Worm (Caenorhabditis elegans) whole organism, L3 larva: ENCODE measurements around the gene dhs-16.

Experiments used
- R02D3.7 ChIP-seq: fragments of 150-350 bp; optimal IDR thresholded peaks from 2 replicates; lab custom pipeline; 2014; ENCODE audit warnings: missing biosample characterization, missing genetic modification characterization
- ZK546.5 ChIP-seq: sonication (generic microtip); optimal IDR thresholded peaks from 2 replicates; lab custom pipeline; 2017; ENCODE audit warnings: missing biosample characterization, missing genetic modification characterization
- aly-2 ChIP-seq: fragments of 150-350 bp; optimal IDR thresholded peaks from 2 replicates; lab custom pipeline; 2014; ENCODE audit warnings: missing biosample characterization, missing genetic modification characterization
- ceh-16 ChIP-seq: sonication (generic microtip); optimal IDR thresholded peaks from 2 replicates; lab custom pipeline; 2017; ENCODE audit warnings: missing biosample characterization, missing genetic modification characterization
- ceh-28 ChIP-seq: fragments of 150-350 bp; optimal IDR thresholded peaks from 2 replicates; lab custom pipeline; 2014; ENCODE audit warnings: missing biosample characterization, missing genetic modification reagents, missing genetic modification characterization
- ceh-82 ChIP-seq: fragments of 150-350 bp; optimal IDR thresholded peaks from 2 replicates; lab custom pipeline; 2014; ENCODE audit warnings: missing biosample characterization, missing genetic modification characterization
- ceh-9 ChIP-seq: sonication (generic microtip); optimal IDR thresholded peaks from 2 replicates; lab custom pipeline; 2018; ENCODE audit warnings: missing biosample characterization, missing genetic modification characterization
- egl-27 ChIP-seq: sonication (generic microtip); optimal IDR thresholded peaks from 4 replicates; lab custom pipeline; 2017; ENCODE audit warnings: missing biosample characterization, missing genetic modification reagents, missing genetic modification characterization
- egl-5 ChIP-seq: fragments of 150-350 bp; optimal IDR thresholded peaks from 2 replicates; lab custom pipeline; 2017; ENCODE audit warnings: missing biosample characterization, missing genetic modification reagents, missing genetic modification characterization, inconsistent platforms
- elt-1 ChIP-seq: fragments of 150-350 bp; optimal IDR thresholded peaks from 2 replicates; lab custom pipeline; 2014; ENCODE audit warnings: missing biosample characterization, missing genetic modification characterization
- elt-2 ChIP-seq: sonication (generic microtip); optimal IDR thresholded peaks from 2 replicates; lab custom pipeline; 2016; ENCODE audit warnings: missing genetic modification reagents, mild to moderate bottlenecking, missing genetic modification characterization, missing compliant biosample characterization
- elt-3 ChIP-seq, 3 experiments: fragments of 150-350 bp in 1 of 3; sonication (generic microtip) in 2 of 3; optimal IDR thresholded peaks; 2 replicates in 2 of 3; 4 replicates in 1 of 3; lab custom pipeline; 2014 to 2017; ENCODE audit warnings: missing biosample characterization in 3 of 3, missing genetic modification characterization in 3 of 3
- eor-1 ChIP-seq, 2 experiments: fragments of 150-350 bp; optimal IDR thresholded peaks; 2 replicates each; lab custom pipeline; 2014 to 2018; ENCODE audit warnings: missing biosample characterization in 2 of 2, missing genetic modification characterization in 2 of 2
- fkh-10 ChIP-seq: sonication (generic microtip); optimal IDR thresholded peaks from 2 replicates; lab custom pipeline; 2017; ENCODE audit warnings: missing biosample characterization, missing genetic modification reagents, missing genetic modification characterization
- fkh-2 ChIP-seq: fragments of 150-350 bp; optimal IDR thresholded peaks from 2 replicates; lab custom pipeline; 2014; ENCODE audit warnings: missing biosample characterization, missing genetic modification reagents, missing genetic modification characterization
- fos-1 ChIP-seq: fragments of 150-350 bp; optimal IDR thresholded peaks from 2 replicates; lab custom pipeline; 2014; ENCODE audit warnings: missing biosample characterization, missing genetic modification characterization
- hmg-11 ChIP-seq: sonication (generic microtip); optimal IDR thresholded peaks from 2 replicates; lab custom pipeline; 2016; ENCODE audit warnings: missing genetic modification characterization, missing compliant biosample characterization
- jun-1 ChIP-seq: fragments of 150-350 bp; optimal IDR thresholded peaks from 2 replicates; lab custom pipeline; 2014; ENCODE audit warnings: missing biosample characterization, missing genetic modification reagents, missing genetic modification characterization
- lin-15B ChIP-seq: fragments of 150-350 bp; optimal IDR thresholded peaks from 2 replicates; lab custom pipeline; 2014; ENCODE audit warnings: missing biosample characterization, missing genetic modification characterization
- lin-39 ChIP-seq: fragments of 150-350 bp; optimal IDR thresholded peaks from 2 replicates; lab custom pipeline; 2018; ENCODE audit warnings: missing biosample characterization, missing genetic modification reagents, missing genetic modification characterization
- lsy-12 ChIP-seq: sonication (generic microtip); optimal IDR thresholded peaks from 2 replicates; lab custom pipeline; 2016; ENCODE audit warnings: mild to moderate bottlenecking, missing genetic modification characterization, missing compliant biosample characterization
- mdl-1 ChIP-seq: fragments of 150-350 bp; optimal IDR thresholded peaks from 2 replicates; lab custom pipeline; 2014; ENCODE audit warnings: missing biosample characterization, missing genetic modification characterization
- mml-1 ChIP-seq: fragments of 150-350 bp; sonication (generic microtip); optimal IDR thresholded peaks from 3 replicates; lab custom pipeline; 2014; ENCODE audit warnings: missing biosample characterization, missing genetic modification characterization
- nfya-1 ChIP-seq: sonication (generic microtip); optimal IDR thresholded peaks from 2 replicates; lab custom pipeline; 2017; ENCODE audit warnings: missing genetic modification characterization, mild to moderate bottlenecking, missing compliant biosample characterization, antibody characterized with exemption, moderate library complexity; ENCODE audit not compliant: insufficient read depth
- nhr-11 ChIP-seq: fragments of 150-350 bp; optimal IDR thresholded peaks from 2 replicates; lab custom pipeline; 2014; ENCODE audit warnings: missing biosample characterization, missing genetic modification characterization
- nhr-12 ChIP-seq: fragments of 150-350 bp; optimal IDR thresholded peaks from 2 replicates; lab custom pipeline; 2014; ENCODE audit warnings: missing biosample characterization, missing genetic modification characterization
- nhr-23 ChIP-seq: fragments of 150-350 bp; optimal IDR thresholded peaks from 2 replicates; lab custom pipeline; 2014; ENCODE audit warnings: missing biosample characterization, missing genetic modification reagents, missing genetic modification characterization
- nhr-237 ChIP-seq: fragments of 150-350 bp; optimal IDR thresholded peaks from 2 replicates; lab custom pipeline; 2014; ENCODE audit warnings: missing biosample characterization, missing genetic modification characterization
- nhr-28 ChIP-seq: fragments of 150-350 bp; optimal IDR thresholded peaks from 2 replicates; lab custom pipeline; 2014; ENCODE audit warnings: missing biosample characterization, missing genetic modification characterization
- nhr-43 ChIP-seq: sonication (generic microtip); optimal IDR thresholded peaks from 2 replicates; lab custom pipeline; 2016; ENCODE audit warnings: mild to moderate bottlenecking, missing genetic modification characterization, missing compliant biosample characterization; ENCODE audit not compliant: poor library complexity, severe bottlenecking
- nhr-67 ChIP-seq: fragments of 150-350 bp; optimal IDR thresholded peaks from 2 replicates; lab custom pipeline; 2014; ENCODE audit warnings: missing biosample characterization, missing genetic modification characterization
- nhr-77 ChIP-seq: fragments of 150-350 bp; optimal IDR thresholded peaks from 2 replicates; lab custom pipeline; 2014; ENCODE audit warnings: missing biosample characterization, missing genetic modification characterization
- pqm-1 ChIP-seq: fragments of 150-350 bp; optimal IDR thresholded peaks from 2 replicates; lab custom pipeline; 2017; ENCODE audit warnings: missing biosample characterization, missing genetic modification characterization, inconsistent platforms
- sea-2 ChIP-seq: fragments of 150-350 bp; sonication (generic microtip); optimal IDR thresholded peaks from 4 replicates; lab custom pipeline; 2014; ENCODE audit warnings: missing biosample characterization, missing genetic modification reagents, missing genetic modification characterization
- skn-1 ChIP-seq: fragments of 150-350 bp; optimal IDR thresholded peaks from 2 replicates; lab custom pipeline; 2014; ENCODE audit warnings: missing biosample characterization, missing genetic modification characterization
- snpc-4 ChIP-seq: fragments of 150-350 bp; optimal IDR thresholded peaks from 2 replicates; lab custom pipeline; 2014; ENCODE audit warnings: missing biosample characterization, missing genetic modification characterization
- tbx-2 ChIP-seq: sonication (generic microtip); optimal IDR thresholded peaks from 2 replicates; lab custom pipeline; 2016; ENCODE audit warnings: mild to moderate bottlenecking, missing genetic modification characterization, missing compliant biosample characterization
- unc-62 ChIP-seq: fragments of 150-350 bp; sonication (generic microtip); optimal IDR thresholded peaks from 4 replicates; lab custom pipeline; 2014; ENCODE audit warnings: missing biosample characterization, missing genetic modification reagents, missing genetic modification characterization
- zag-1 ChIP-seq: fragments of 150-350 bp; optimal IDR thresholded peaks from 2 replicates; lab custom pipeline; 2014; ENCODE audit warnings: missing biosample characterization, missing genetic modification characterization
- ztf-11 ChIP-seq: fragments of 150-350 bp; optimal IDR thresholded peaks from 2 replicates; lab custom pipeline; 2014; ENCODE audit warnings: missing biosample characterization, missing genetic modification characterization
- ztf-4 ChIP-seq: fragments of 150-350 bp; optimal IDR thresholded peaks from 2 replicates; lab custom pipeline; 2014; ENCODE audit warnings: missing biosample characterization, missing genetic modification characterization

dhs-16 gene

ce11 chrV:5954747-5955146 lies 28.8 kb upstream of the dhs-16 start, which contains the start of gene M03F8.6:
Gene M03F8.6, minus strand, starts transcription at chrV:5954847.
- no peak for TF ChIP-seq nhr-23 (tag; lab: Kevin White, UChicago)
- TF ChIP-seq snpc-4 (tag; lab: Kevin White, UChicago), result no peak
- TF ChIP-seq ceh-16 (tag; lab: Kevin White, UChicago), result no peak
- no peak for TF ChIP-seq nhr-77 (tag; lab: Kevin White, UChicago)
- TF ChIP-seq pqm-1 (tag; lab: Kevin White, UChicago), result no peak
- TF ChIP-seq ZK546.5 (tag; lab: Kevin White, UChicago), result no peak
- TF ChIP-seq R02D3.7 (tag; lab: Kevin White, UChicago), result no peak
- no peak for TF ChIP-seq unc-62
- TF ChIP-seq aly-2, result no peak

DNA sequence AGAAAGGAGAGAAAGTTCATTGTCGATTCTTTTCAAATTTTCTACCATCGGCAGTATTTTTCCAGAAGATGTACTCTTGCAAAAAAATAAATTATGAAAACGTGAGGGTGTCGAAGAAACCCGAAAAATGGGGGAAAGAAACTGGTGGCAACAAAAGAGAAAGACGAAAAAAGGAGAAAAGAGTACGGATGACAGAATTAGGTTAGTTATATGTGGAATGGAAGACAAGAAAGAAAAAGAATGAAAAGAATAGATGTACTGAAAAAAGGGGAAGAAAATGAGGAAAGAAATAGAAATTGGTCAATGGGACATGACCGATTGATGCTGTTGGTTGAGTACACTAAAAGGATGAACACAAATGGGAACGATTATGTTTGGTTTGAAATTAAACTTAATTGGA lies 27.9 kb upstream of the dhs-16 start:
- TF ChIP-seq ceh-9 (tag; lab: Kevin White, UChicago) (no peak), pqm-1 (tag; lab: Kevin White, UChicago) (no peak), ceh-16 (tag; lab: Kevin White, UChicago) (no peak), jun-1 (tag; lab: Kevin White, UChicago) (no peak), aly-2 (no peak), ceh-82 (tag; lab: Kevin White, UChicago) (no peak), nhr-77 (tag; lab: Kevin White, UChicago) (no peak), zag-1 (tag; lab: Kevin White, UChicago) (no peak), elt-1 (tag; lab: Kevin White, UChicago) (no peak), egl-5 (tag; lab: Kevin White, UChicago) (no peak)

DNA sequence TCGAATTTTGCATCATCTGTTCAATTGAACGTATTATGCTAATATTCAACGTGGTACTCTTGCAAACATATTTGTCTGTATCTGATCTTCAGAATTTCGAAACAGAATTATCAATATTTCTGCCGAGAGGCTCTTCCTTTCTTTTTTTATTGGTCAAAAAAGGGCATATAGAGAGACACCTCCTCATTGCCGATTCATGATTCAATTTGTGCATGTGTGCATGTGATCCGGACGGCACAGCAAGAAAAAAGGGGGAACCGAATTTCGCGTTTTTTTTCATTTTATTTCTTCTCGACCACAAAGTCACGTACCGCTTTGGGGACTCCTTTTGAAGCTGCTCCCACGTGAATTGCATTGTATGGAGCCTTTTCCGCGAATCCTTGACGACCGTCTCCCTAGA lies 22.0 kb upstream of the dhs-16 start, which contains the start of gene mcp-1:
mcp-1 (plus strand) TSS at position 292 of the 400 bp plus-strand sequence.
- TF ChIP-seq fkh-10 (GFP tag; lab: Kevin White, UChicago), result peak; percentile 83
- TF ChIP-seq nfya-1 (tag; lab: Kevin White, UChicago), result peak; percentile 26
- TF ChIP-seq nhr-12, result no peak
- TF ChIP-seq, all 47 proteins: peak for 2

DNA sequence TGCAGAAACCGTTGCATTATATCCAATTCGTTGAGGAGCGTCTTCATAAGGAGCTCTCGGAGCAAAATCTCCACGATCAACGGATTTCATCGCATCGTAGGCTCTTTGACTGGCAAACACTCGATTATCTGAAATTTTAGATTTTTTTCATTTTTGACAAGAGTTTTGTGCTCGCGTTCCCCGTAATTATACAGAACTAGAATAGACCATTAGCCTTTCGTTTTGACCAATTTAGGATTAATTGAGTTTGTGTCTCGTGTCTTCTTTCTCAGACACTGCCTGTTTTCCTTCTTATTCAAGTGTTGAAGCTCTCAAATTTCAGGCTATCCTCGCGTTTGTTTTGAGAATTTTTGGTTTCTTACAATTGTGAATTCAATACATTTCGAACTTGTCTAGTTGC lies 20.5 kb upstream of the dhs-16 start:
- TF ChIP-seq ceh-28 (tag; lab: Kevin White, UChicago) (no peak), nhr-67 (no peak), ceh-82 (tag; lab: Kevin White, UChicago) (no peak), lsy-12 (tag; lab: Kevin White, UChicago) (no peak), elt-2 (tag; lab: Kevin White, UChicago) (no peak), skn-1 (tag; lab: Kevin White, UChicago) (no peak), egl-27 (tag; lab: Kevin White, UChicago) (no peak), ztf-4 (tag; lab: Kevin White, UChicago) (no peak), R02D3.7 (tag; lab: Kevin White, UChicago) (no peak), nhr-11 (tag; lab: Kevin White, UChicago) (no peak), nhr-43 (no peak), nhr-12 (no peak), fkh-10 (GFP tag; lab: Kevin White, UChicago) (no peak), tbx-2 (tag; lab: Kevin White, UChicago) (no peak), nhr-237 (tag; lab: Kevin White, UChicago) (no peak), ceh-16 (tag; lab: Kevin White, UChicago) (no peak)

- no peak for TF ChIP-seq nhr-43
- TF ChIP-seq sea-2 (GFP tag; lab: Kevin White, UChicago), result no peak
- TF ChIP-seq nhr-67, result no peak
- no peak for TF ChIP-seq nhr-237 (tag; lab: Kevin White, UChicago)
- no peak for TF ChIP-seq elt-3 (tag; optimal IDR thresholded peaks at IDR 0.05; lab: Kevin White, UChicago)
- TF ChIP-seq ceh-28 (tag; lab: Kevin White, UChicago), result peak; percentile 34
- no peak for TF ChIP-seq mml-1 (tag; lab: Kevin White, UChicago)
- TF ChIP-seq mdl-1 (tag; lab: Kevin White, UChicago), result no peak
- TF ChIP-seq hmg-11, result peak; percentile 2
- TF ChIP-seq nhr-11 (tag; lab: Kevin White, UChicago), result no peak
- no peak for TF ChIP-seq egl-5 (tag; lab: Kevin White, UChicago)
- peak; percentile 25 for TF ChIP-seq snpc-4 (tag; lab: Kevin White, UChicago)
- no peak for TF ChIP-seq nhr-23 (tag; lab: Kevin White, UChicago)
- TF ChIP-seq tbx-2 (tag; lab: Kevin White, UChicago), result no peak
- no peak for TF ChIP-seq ZK546.5 (tag; lab: Kevin White, UChicago)
- TF ChIP-seq eor-1 (tag; optimal IDR thresholded peaks at IDR 0.05; lab: Kevin White, UChicago), result no peak
- no peak for TF ChIP-seq R02D3.7 (tag; lab: Kevin White, UChicago)
- no peak for TF ChIP-seq pqm-1 (tag; lab: Kevin White, UChicago)
- TF ChIP-seq nhr-28 (tag; lab: Kevin White, UChicago), result no peak
- TF ChIP-seq fkh-2 (tag; lab: Kevin White, UChicago), result no peak
- no peak for TF ChIP-seq ceh-9 (tag; lab: Kevin White, UChicago)
- no peak for TF ChIP-seq ztf-11 (tag; lab: Kevin White, UChicago)
- no peak for TF ChIP-seq lsy-12 (tag; lab: Kevin White, UChicago)
- TF ChIP-seq ceh-82 (tag; lab: Kevin White, UChicago), result no peak
- TF ChIP-seq lin-39 (tag; lab: Kevin White, UChicago), result peak; percentile 2
- no peak for TF ChIP-seq skn-1 (tag; lab: Kevin White, UChicago)
- no peak for TF ChIP-seq ztf-4 (tag; lab: Kevin White, UChicago)
- no peak for TF ChIP-seq lin-15B
- no peak for TF ChIP-seq fos-1 (tag; lab: Kevin White, UChicago)
- TF ChIP-seq aly-2, result no peak
- TF ChIP-seq nfya-1 (tag; lab: Kevin White, UChicago), result peak; percentile 62
- TF ChIP-seq unc-62, result no peak
- no peak for TF ChIP-seq elt-1 (tag; lab: Kevin White, UChicago)
Observed at ce11 chrV:5963696-5964095, 19.8 kb upstream of the dhs-16 start, which contains the start of gene pcm-1. Gene pcm-1, minus strand, starts transcription at chrV:5963882.
